Worm (Caenorhabditis elegans): ENCODE measurements around the gene C16D9.6.
A peak's percentile ranks its signal among the peaks of the same experiment; 100 is the strongest.

DNA sequence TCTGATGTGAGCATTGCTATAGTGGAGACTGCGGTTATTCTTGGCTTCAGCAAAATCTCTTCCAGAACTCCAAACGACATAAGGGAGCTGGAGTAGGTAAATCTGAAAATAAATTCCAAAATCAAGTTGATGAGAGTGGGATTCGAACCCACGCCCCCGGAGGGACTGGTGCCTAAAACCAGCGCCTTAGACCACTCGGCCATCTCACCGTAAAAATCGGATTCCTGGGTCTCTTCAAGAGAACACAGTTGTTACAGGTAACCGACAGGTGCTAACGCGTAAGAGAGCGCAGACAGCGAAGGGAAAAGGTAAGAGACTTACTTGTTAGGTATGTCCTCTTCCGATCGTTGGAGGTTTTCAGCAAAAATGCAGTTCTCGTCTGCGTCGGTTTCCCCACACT, 14.8 kb downstream of the C16D9.6 start:
- TF ChIP-seq aly-1 (tag; optimal IDR thresholded peaks at IDR 0.05) = peak; percentile 30
- TF ChIP-seq ets-7 (tag; optimal IDR thresholded peaks at IDR 0.05) = no peak

Data from whole organism, early embryonic.